Fruit fly (Drosophila melanogaster) whole organism, prepupa: Measurements from ENCODE around the gene CapaR.

Source experiments
- Blimp-1 ChIP-seq: fragments of 200-800 bp; sonication (Bioruptor generic); optimal IDR thresholded peaks from 3 replicates; lab custom pipeline; 2017; ENCODE audit warnings: missing biosample characterization, missing genetic modification characterization, mild to moderate bottlenecking, moderate library complexity, missing genetic modification reagents
- CG10669 ChIP-seq: fragments of 200-800 bp; sonication (Bioruptor generic); optimal IDR thresholded peaks from 3 replicates; lab custom pipeline; 2018; ENCODE audit warnings: missing biosample characterization, mild to moderate bottlenecking, missing genetic modification characterization, moderate library complexity
- CG11294 ChIP-seq: fragments of 200-800 bp; sonication (Bioruptor generic); IDR thresholded peaks from 2 replicates; pipeline ENCODE4 v1.3.6; 2022; ENCODE audit warnings: missing biosample characterization, missing genetic modification characterization
- CG11762 ChIP-seq: fragments of 200-800 bp; sonication (Bioruptor generic); optimal IDR thresholded peaks from 3 replicates; lab custom pipeline; 2016; ENCODE audit warnings: missing biosample characterization, missing genetic modification characterization; ENCODE audit not compliant: insufficient read depth
- CG11902 ChIP-seq: fragments of 200-800 bp; sonication (Bioruptor generic); optimal IDR thresholded peaks from 3 replicates; lab custom pipeline; 2016; ENCODE audit warnings: missing biosample characterization, missing genetic modification characterization
- CG15336 ChIP-seq: fragments of 200-800 bp; sonication (Bioruptor generic); IDR thresholded peaks from 2 replicates; pipeline ENCODE4 v1.3.6; 2022; ENCODE audit warnings: missing biosample characterization, missing genetic modification characterization
- CG1621 ChIP-seq: fragments of 200-800 bp; sonication (Bioruptor generic); optimal IDR thresholded peaks from 3 replicates; lab custom pipeline; 2018; ENCODE audit warnings: missing biosample characterization, mild to moderate bottlenecking, missing genetic modification characterization
- CG16779 ChIP-seq: fragments of 200-800 bp; sonication (Bioruptor generic); optimal IDR thresholded peaks from 3 replicates; lab custom pipeline; 2017; ENCODE audit warnings: missing biosample characterization, mild to moderate bottlenecking, missing genetic modification characterization
- CG3032 ChIP-seq: fragments of 200-800 bp; optimal IDR thresholded peaks from 2 replicates; lab custom pipeline; 2019; ENCODE audit warnings: missing biosample characterization, mild to moderate bottlenecking, missing genetic modification characterization, moderate library complexity
- CG34406 ChIP-seq: fragments of 200-800 bp; sonication (Bioruptor generic); optimal IDR thresholded peaks from 3 replicates; lab custom pipeline; 2016; ENCODE audit warnings: missing biosample characterization, missing genetic modification characterization
- CG3919 ChIP-seq: fragments of 200-800 bp; sonication (Bioruptor generic); optimal IDR thresholded peaks from 3 replicates; lab custom pipeline; 2016; ENCODE audit warnings: missing biosample characterization, missing genetic modification characterization
- CG4318 ChIP-seq: fragments of 200-800 bp; sonication (Bioruptor generic); optimal IDR thresholded peaks from 3 replicates; lab custom pipeline; 2017; ENCODE audit warnings: missing biosample characterization, mild to moderate bottlenecking, missing genetic modification characterization
- CG6792 ChIP-seq: fragments of 200-800 bp; sonication (Bioruptor generic); optimal IDR thresholded peaks from 3 replicates; lab custom pipeline; 2016; ENCODE audit warnings: missing biosample characterization, missing genetic modification characterization
- CG7368 ChIP-seq: fragments of 200-800 bp; sonication (Bioruptor generic); optimal IDR thresholded peaks from 3 replicates; lab custom pipeline; 2016; ENCODE audit warnings: missing biosample characterization, missing genetic modification characterization
- CG8119 ChIP-seq: fragments of 200-800 bp; sonication (Bioruptor generic); IDR thresholded peaks from 3 replicates; pipeline ENCODE4 v1.3.6; 2022; ENCODE audit warnings: missing biosample characterization, missing genetic modification characterization
- CG8632 ChIP-seq: fragments of 200-800 bp; sonication (Bioruptor generic); optimal IDR thresholded peaks from 3 replicates; lab custom pipeline; 2016; ENCODE audit warnings: missing biosample characterization, missing genetic modification characterization
- CG9139 ChIP-seq: fragments of 200-800 bp; sonication (Bioruptor generic); optimal IDR thresholded peaks from 3 replicates; lab custom pipeline; 2017; ENCODE audit warnings: missing biosample characterization, mild to moderate bottlenecking, missing genetic modification characterization
- Eip75B ChIP-seq: fragments of 200-800 bp; sonication (Bioruptor generic); optimal IDR thresholded peaks from 3 replicates; lab custom pipeline; 2016; ENCODE audit warnings: missing biosample characterization, missing genetic modification characterization
- Eip78C ChIP-seq: fragments of 200-800 bp; sonication (Bioruptor generic); peaks from one replicate; lab custom pipeline; 2016; ENCODE audit warnings: missing biosample characterization, missing genetic modification characterization
- Eip93F ChIP-seq: fragments of 200-800 bp; sonication (Bioruptor generic); optimal IDR thresholded peaks from 2 replicates; lab custom pipeline; 2016; ENCODE audit warnings: missing biosample characterization, mild to moderate bottlenecking, missing genetic modification characterization
- Ets21C ChIP-seq: fragments of 200-800 bp; sonication (Bioruptor generic); optimal IDR thresholded peaks from 3 replicates; lab custom pipeline; 2016; ENCODE audit warnings: missing biosample characterization, missing genetic modification characterization
- Gug ChIP-seq: fragments of 200-800 bp; sonication (Bioruptor generic); IDR thresholded peaks from 2 replicates; pipeline ENCODE4 v1.3.6; 2022; ENCODE audit warnings: missing biosample characterization, missing genetic modification characterization
- Lpt ChIP-seq: fragments of 200-800 bp; sonication (Bioruptor generic); optimal IDR thresholded peaks from 3 replicates; lab custom pipeline; 2016; ENCODE audit warnings: missing biosample characterization, missing genetic modification characterization
- Met ChIP-seq: fragments of 200-800 bp; sonication (Bioruptor generic); optimal IDR thresholded peaks from 3 replicates; lab custom pipeline; 2016; ENCODE audit warnings: missing biosample characterization, missing genetic modification characterization
- OdsH ChIP-seq: fragments of 200-800 bp; sonication (Bioruptor generic); optimal IDR thresholded peaks from 3 replicates; lab custom pipeline; 2016; ENCODE audit warnings: missing biosample characterization, missing genetic modification characterization
- Sox102F ChIP-seq: fragments of 200-800 bp; sonication (Bioruptor generic); optimal IDR thresholded peaks from 2 replicates; lab custom pipeline; 2016; ENCODE audit warnings: missing biosample characterization, mild to moderate bottlenecking, missing genetic modification characterization
- Sox14 ChIP-seq: fragments of 200-800 bp; sonication (Bioruptor generic); optimal IDR thresholded peaks from 3 replicates; lab custom pipeline; 2016; ENCODE audit warnings: missing biosample characterization, missing genetic modification characterization
- Sox15 ChIP-seq: fragments of 200-800 bp; sonication (Bioruptor generic); optimal IDR thresholded peaks from 3 replicates; lab custom pipeline; 2016; ENCODE audit warnings: missing biosample characterization, missing genetic modification characterization
- cyc ChIP-seq: fragments of 200-800 bp; sonication (Bioruptor generic); optimal IDR thresholded peaks from 3 replicates; lab custom pipeline; 2016; ENCODE audit warnings: missing biosample characterization, missing genetic modification characterization
- dac ChIP-seq: fragments of 200-800 bp; sonication (Bioruptor generic); optimal IDR thresholded peaks from 2 replicates; lab custom pipeline; 2017; ENCODE audit warnings: missing biosample characterization, mild to moderate bottlenecking, missing genetic modification characterization
- dsx ChIP-seq: fragments of 200-800 bp; optimal IDR thresholded peaks from 3 replicates; lab custom pipeline; 2019; ENCODE audit warnings: missing biosample characterization, mild to moderate bottlenecking, missing genetic modification characterization, moderate library complexity; ENCODE audit not compliant: poor library complexity, severe bottlenecking
- eg ChIP-seq: fragments of 200-800 bp; sonication (Bioruptor generic); IDR thresholded peaks from 3 replicates; pipeline ENCODE4 v1.3.6; 2022; ENCODE audit warnings: missing biosample characterization, missing genetic modification characterization
- esn ChIP-seq: fragments of 200-800 bp; sonication (Bioruptor generic); optimal IDR thresholded peaks from 2 replicates; lab custom pipeline; 2016; ENCODE audit warnings: missing biosample characterization, mild to moderate bottlenecking, missing genetic modification characterization, moderate library complexity
- fd59A ChIP-seq: fragments of 200-800 bp; sonication (Bioruptor generic); optimal IDR thresholded peaks from 2 replicates; lab custom pipeline; 2017; ENCODE audit warnings: missing biosample characterization, mild to moderate bottlenecking, missing genetic modification characterization, missing genetic modification reagents
- lz ChIP-seq: fragments of 200-800 bp; sonication (Bioruptor generic); optimal IDR thresholded peaks from 3 replicates; lab custom pipeline; 2016; ENCODE audit warnings: missing biosample characterization, missing genetic modification characterization
- net ChIP-seq: fragments of 200-800 bp; sonication (Bioruptor generic); optimal IDR thresholded peaks from 3 replicates; lab custom pipeline; 2016; ENCODE audit warnings: missing biosample characterization, missing genetic modification characterization
- pdm3 ChIP-seq: fragments of 200-800 bp; sonication (Bioruptor generic); optimal IDR thresholded peaks from 3 replicates; lab custom pipeline; 2016; ENCODE audit warnings: missing biosample characterization, missing genetic modification characterization
- spab ChIP-seq: fragments of 200-800 bp; sonication (Bioruptor generic); optimal IDR thresholded peaks from 2 replicates; lab custom pipeline; 2017; ENCODE audit warnings: missing biosample characterization, mild to moderate bottlenecking, missing genetic modification characterization, missing genetic modification reagents
- ss ChIP-seq, 2 experiments: fragments of 200-800 bp; sonication (Bioruptor generic); optimal IDR thresholded peaks; 2 replicates in 1 of 2; 3 replicates in 1 of 2; lab custom pipeline; 2017 to 2018; ENCODE audit warnings: mild to moderate bottlenecking in 2 of 2, missing biosample characterization in 2 of 2, missing genetic modification characterization in 2 of 2, moderate library complexity in 1 of 2
- svp ChIP-seq: fragments of 200-800 bp; sonication (Bioruptor generic); peaks from one replicate; lab custom pipeline; 2016; ENCODE audit warnings: missing biosample characterization, missing genetic modification characterization
- topi ChIP-seq: fragments of 200-800 bp; sonication (Bioruptor generic); optimal IDR thresholded peaks from 3 replicates; lab custom pipeline; 2016; ENCODE audit warnings: missing biosample characterization, missing genetic modification characterization
- vri ChIP-seq: fragments of 200-800 bp; sonication (Bioruptor generic); optimal IDR thresholded peaks from 3 replicates; lab custom pipeline; 2016; ENCODE audit warnings: missing biosample characterization, mild to moderate bottlenecking, missing genetic modification characterization

Gene CapaR

DNA sequence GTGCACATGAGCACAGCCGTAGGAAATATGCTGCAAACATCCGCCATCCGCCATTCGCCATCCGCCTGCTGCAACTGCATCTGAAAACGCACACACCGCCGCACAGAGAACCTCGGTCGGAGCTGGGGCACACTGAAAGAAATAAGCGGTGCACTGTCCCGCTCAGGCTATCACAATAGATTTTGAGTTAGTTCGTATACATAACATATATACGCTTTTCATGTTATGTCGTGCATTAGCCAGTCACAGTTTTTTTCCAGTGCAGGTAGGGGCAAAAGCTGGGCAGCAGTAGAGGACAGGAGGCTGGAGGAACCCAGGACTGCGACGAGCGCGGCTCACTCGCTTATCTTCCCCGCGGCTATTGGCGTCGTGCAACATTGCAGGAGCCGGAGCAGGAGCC lies 32.4 kb upstream of the CapaR start (continued):
- peak; percentile 54 for TF ChIP-seq dsx (GFP tag; lab: Kevin White, UChicago)
- TF ChIP-seq eg (GFP tag; lab: Robert Waterston, UW) = 0 out of 3 replicates have a peak, but pooled peaks have one; percentile 54
- TF ChIP-seq CG1621 = peak; percentile 53
- TF ChIP-seq CG11902 (GFP tag; lab: Kevin White, UChicago) = peak; percentile 40
- TF ChIP-seq Ets21C (GFP tag; lab: Kevin White, UChicago) = peak; percentile 33
- peak; percentile 57 for TF ChIP-seq lz (GFP tag; lab: Kevin White, UChicago)
- peak; percentile 46 for TF ChIP-seq vri (GFP tag; lab: Kevin White, UChicago)
- peak; percentile 68 for TF ChIP-seq CG3919
- peak; percentile 54 for TF ChIP-seq fd59A (GFP tag; lab: Kevin White, UChicago)
- TF ChIP-seq Sox102F (GFP tag; lab: Kevin White, UChicago) = peak; percentile 67
- TF ChIP-seq spab = peak; percentile 47
- peak; percentile 23 for TF ChIP-seq CG34406 (GFP tag; lab: Kevin White, UChicago)
- no peak for TF ChIP-seq Gug
- peak; percentile 60 for TF ChIP-seq topi (GFP tag; lab: Kevin White, UChicago)
- peak; percentile 71 for TF ChIP-seq cyc (GFP tag; lab: Kevin White, UChicago)
- TF ChIP-seq Eip78C = peak; percentile 81
- peak; percentile 34 for TF ChIP-seq CG7368
- TF ChIP-seq Sox15 (GFP tag; lab: Kevin White, UChicago) = peak; percentile 16
- peak; percentile 82 for TF ChIP-seq svp (GFP tag; lab: Kevin White, UChicago)
- peak; percentile 61 for TF ChIP-seq pdm3 (GFP tag; lab: Kevin White, UChicago)
- TF ChIP-seq esn = peak; percentile 74
- peak; percentile 44 for TF ChIP-seq CG6792 (GFP tag; lab: Kevin White, UChicago)
- no peak for TF ChIP-seq CG9139 (GFP tag; lab: Kevin White, UChicago)
- peak; percentile 25 for TF ChIP-seq CG16779 (tag; lab: Kevin White, UChicago)
- TF ChIP-seq Blimp-1 (GFP tag; lab: Kevin White, UChicago) = no peak
- no peak for TF ChIP-seq Eip93F (GFP tag; lab: Kevin White, UChicago)
- peak; percentile 15 for TF ChIP-seq net
- TF ChIP-seq CG11294 (GFP tag; lab: Robert Waterston, UW) = no peak
- 0 out of 3 replicates have a peak, but pooled peaks have one; percentile 22 for TF ChIP-seq CG8119 (GFP tag; lab: Robert Waterston, UW)
- peak; percentile 64 for TF ChIP-seq Sox14 (GFP tag; lab: Kevin White, UChicago)
- TF ChIP-seq CG8632 (GFP tag; lab: Kevin White, UChicago) = peak; percentile 35
- TF ChIP-seq Met (GFP tag; lab: Kevin White, UChicago) = peak; percentile 71
- peak; percentile 48 for TF ChIP-seq OdsH (GFP tag; lab: Kevin White, UChicago)
- peak; percentile 51 for TF ChIP-seq CG10669
- no peak for TF ChIP-seq CG15336 (GFP tag; lab: Robert Waterston, UW)
- TF ChIP-seq CG11762 (GFP tag; lab: Kevin White, UChicago) = peak; percentile 16
- TF ChIP-seq, all 60 proteins: peak for 45

DNA sequence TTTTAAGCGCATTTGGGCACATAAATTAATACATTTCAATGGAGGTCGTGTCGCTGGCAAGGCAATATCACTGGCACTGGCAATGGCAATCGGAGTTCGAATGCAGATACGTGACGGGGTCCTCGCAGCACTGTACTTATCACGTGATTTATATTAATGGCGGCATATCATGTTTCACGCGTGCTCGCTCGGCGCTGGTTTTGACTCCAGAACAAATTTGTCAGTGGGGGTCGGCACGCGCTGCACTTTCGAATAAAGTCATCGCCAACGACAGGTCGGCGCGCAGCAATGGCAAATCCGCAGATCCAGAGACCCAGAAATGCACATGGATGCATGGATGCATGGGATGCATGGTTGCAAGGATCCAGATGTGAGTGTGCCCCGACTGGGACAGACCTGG lies 29.3 kb upstream of the CapaR start:
- TF ChIP-seq svp (GFP tag; lab: Kevin White, UChicago) (peak; percentile 54), dac (GFP tag; lab: Kevin White, UChicago) (no peak), CG11294 (GFP tag; lab: Robert Waterston, UW) (no peak), ss (GFP tag; optimal IDR thresholded peaks at IDR 0.05; lab: Kevin White, UChicago) (peak in 1 of 2 experiments; percentile 53)

DNA sequence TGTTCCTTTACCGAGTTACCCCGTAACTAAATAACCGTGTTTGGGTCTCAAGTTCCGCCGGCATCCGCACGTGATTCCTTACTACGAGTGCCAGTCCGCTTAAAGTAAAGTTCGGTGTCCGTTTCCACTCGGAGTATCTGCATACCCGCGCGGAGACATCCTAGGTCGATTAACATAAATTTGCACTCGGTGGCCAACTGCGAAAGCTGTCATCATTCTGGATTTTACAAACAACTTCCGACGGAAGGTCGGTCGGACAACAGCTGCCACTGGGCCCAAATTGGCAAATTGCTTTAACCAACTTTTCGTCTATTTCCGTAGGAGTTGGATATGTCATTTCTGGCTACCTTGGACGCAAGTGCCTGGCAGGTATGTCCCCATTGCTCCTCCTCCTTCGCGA lies 24.5 kb upstream of the CapaR start, which contains the start of gene TfAP-2:
TfAP-2 (plus strand) TSS at position 301 of the 400 bp plus-strand sequence.
- TF ChIP-seq Met (GFP tag; lab: Kevin White, UChicago) = no peak
- TF ChIP-seq Lpt (GFP tag; lab: Kevin White, UChicago) = no peak
- no peak for TF ChIP-seq CG7368
- no peak for TF ChIP-seq CG3032
- TF ChIP-seq Eip78C = no peak
- no peak for TF ChIP-seq eg (GFP tag; lab: Robert Waterston, UW)
- TF ChIP-seq CG16779 (tag; lab: Kevin White, UChicago) = no peak
- no peak for TF ChIP-seq CG4318 (GFP tag; lab: Kevin White, UChicago)
- TF ChIP-seq Sox15 (GFP tag; lab: Kevin White, UChicago) = no peak
- TF ChIP-seq CG8632 (GFP tag; lab: Kevin White, UChicago) = no peak
- TF ChIP-seq CG3919 = no peak
- TF ChIP-seq Eip75B = no peak
- no peak for TF ChIP-seq Ets21C (GFP tag; lab: Kevin White, UChicago)
- TF ChIP-seq dsx (GFP tag; lab: Kevin White, UChicago) = no peak
- TF ChIP-seq CG15336 (GFP tag; lab: Robert Waterston, UW) = no peak
- no peak for TF ChIP-seq CG9139 (GFP tag; lab: Kevin White, UChicago)
